Fruit fly (Drosophila melanogaster) whole organism, embryonic: ENCODE data around the gene Npc2g.

ENCODE experiments used
- Ada2b ChIP-seq: fragments of 200-800 bp; sonication (Bioruptor generic); IDR thresholded peaks from 2 replicates; pipeline ENCODE4 v1.3.6; 2022; ENCODE audit warnings: missing biosample characterization, missing genetic modification characterization
- Bdp1 ChIP-seq: fragments of 200-800 bp; sonication (Bioruptor generic); optimal IDR thresholded peaks from 3 replicates; lab custom pipeline; 2016; ENCODE audit warnings: missing biosample characterization, missing genetic modification characterization
- CG10565 ChIP-seq: fragments of 200-800 bp; sonication (Bioruptor generic); optimal IDR thresholded peaks from 3 replicates; lab custom pipeline; 2016; ENCODE audit warnings: missing biosample characterization, mild to moderate bottlenecking, missing genetic modification characterization
- CG11093 ChIP-seq: fragments of 200-800 bp; sonication (Bioruptor generic); IDR thresholded peaks from 3 replicates; pipeline ENCODE4 v1.3.6; 2022; ENCODE audit warnings: missing biosample characterization, missing genetic modification characterization
- CG11560 ChIP-seq: fragments of 200-800 bp; sonication (Bioruptor generic); IDR thresholded peaks from 3 replicates; pipeline ENCODE4 v1.3.6; 2022; ENCODE audit warnings: missing biosample characterization, missing genetic modification characterization
- CG12155 ChIP-seq: fragments of 200-800 bp; sonication (Bioruptor generic); optimal IDR thresholded peaks from 3 replicates; lab custom pipeline; 2016; ENCODE audit warnings: missing biosample characterization, missing genetic modification characterization
- CG14710 ChIP-seq: fragments of 200-800 bp; sonication (Bioruptor generic); optimal IDR thresholded peaks from 3 replicates; lab custom pipeline; 2019; ENCODE audit warnings: missing biosample characterization, mild to moderate bottlenecking, missing genetic modification characterization, moderate library complexity
- CG1647 ChIP-seq: fragments of 200-800 bp; sonication (Bioruptor generic); optimal IDR thresholded peaks from 3 replicates; lab custom pipeline; 2016; ENCODE audit warnings: missing biosample characterization, missing genetic modification characterization
- CG34376 ChIP-seq: fragments of 200-800 bp; sonication (Bioruptor generic); optimal IDR thresholded peaks from 2 replicates; lab custom pipeline; 2018; ENCODE audit warnings: missing biosample characterization, mild to moderate bottlenecking, missing genetic modification characterization
- CG4424 ChIP-seq: fragments of 200-800 bp; sonication (Bioruptor generic); optimal IDR thresholded peaks from 3 replicates; lab custom pipeline; 2016; ENCODE audit warnings: missing biosample characterization, missing genetic modification characterization
- CG6689 ChIP-seq: fragments of 200-800 bp; sonication (Bioruptor generic); IDR thresholded peaks from 2 replicates; pipeline ENCODE4 v1.3.6; 2022; ENCODE audit warnings: missing biosample characterization, missing genetic modification characterization
- CG7357 ChIP-seq: fragments of 200-800 bp; sonication (Bioruptor generic); IDR thresholded peaks from 3 replicates; pipeline ENCODE4 v1.3.6; 2022; ENCODE audit warnings: missing biosample characterization, missing genetic modification characterization
- CG9876 ChIP-seq: fragments of 200-800 bp; sonication (Bioruptor generic); optimal IDR thresholded peaks from 2 replicates; lab custom pipeline; 2016; ENCODE audit warnings: missing biosample characterization, missing genetic modification characterization
- D19A ChIP-seq: fragments of 200-800 bp; optimal IDR thresholded peaks from 3 replicates; lab custom pipeline; 2019; ENCODE audit warnings: missing biosample characterization, mild to moderate bottlenecking, missing genetic modification characterization, moderate library complexity
- Dbx ChIP-seq: fragments of 200-800 bp; sonication (Bioruptor generic); IDR thresholded peaks from 3 replicates; pipeline ENCODE4 v1.3.6; 2022; ENCODE audit warnings: missing biosample characterization, missing genetic modification characterization
- Dfd ChIP-seq, 2 experiments: fragments of >200 bp; optimal IDR thresholded peaks; 2 replicates each; lab custom pipeline; 2017; ENCODE audit warnings: missing biosample characterization in 2 of 2, missing genetic modification characterization in 2 of 2
- Gsc ChIP-seq: fragments of 200-800 bp; sonication (Bioruptor generic); IDR thresholded peaks from 2 replicates; pipeline ENCODE4 v1.3.6; 2022; ENCODE audit warnings: missing biosample characterization, missing genetic modification characterization
- Hmx ChIP-seq: fragments of 200-800 bp; sonication (Bioruptor generic); optimal IDR thresholded peaks from 2 replicates; lab custom pipeline; 2016; ENCODE audit warnings: missing biosample characterization, missing genetic modification characterization
- Hsf ChIP-seq: fragments of 200-800 bp; sonication (Bioruptor generic); optimal IDR thresholded peaks from 3 replicates; lab custom pipeline; 2016; ENCODE audit warnings: missing biosample characterization, missing genetic modification characterization
- Jarid2 ChIP-seq: fragments of 200-800 bp; sonication (Bioruptor generic); optimal IDR thresholded peaks from 3 replicates; lab custom pipeline; 2017; ENCODE audit warnings: mild to moderate bottlenecking, missing biosample characterization, missing genetic modification reagents, missing genetic modification characterization
- Max ChIP-seq: fragments of 200-800 bp; sonication (Bioruptor generic); optimal IDR thresholded peaks from 2 replicates; lab custom pipeline; 2016; ENCODE audit warnings: missing biosample characterization, mild to moderate bottlenecking, missing genetic modification characterization
- Med ChIP-seq: fragments of 200-800 bp; sonication (Bioruptor generic); peaks from one replicate; lab custom pipeline; 2016; ENCODE audit warnings: missing biosample characterization, missing genetic modification characterization, mild to moderate bottlenecking, inconsistent platforms, moderate library complexity
- Opbp ChIP-seq: fragments of 200-800 bp; sonication (Bioruptor generic); IDR thresholded peaks from 3 replicates; pipeline ENCODE4 v1.3.6; 2022; ENCODE audit warnings: missing biosample characterization, missing genetic modification characterization; ENCODE audit not compliant: partially characterized antibody
- ac ChIP-seq: fragments of 200-800 bp; sonication (Bioruptor generic); optimal IDR thresholded peaks from 3 replicates; lab custom pipeline; 2017; ENCODE audit warnings: missing biosample characterization, mild to moderate bottlenecking, missing genetic modification characterization
- az2 ChIP-seq: fragments of 200-800 bp; sonication (Bioruptor generic); optimal IDR thresholded peaks from 3 replicates; lab custom pipeline; 2016; ENCODE audit warnings: missing biosample characterization, missing genetic modification characterization
- bsh ChIP-seq, 2 experiments: fragments of 200-800 bp; sonication (Bioruptor generic); optimal IDR thresholded peaks; 2 replicates each; lab custom pipeline; 2017 to 2018; ENCODE audit warnings: mild to moderate bottlenecking in 2 of 2, missing biosample characterization in 2 of 2, missing genetic modification characterization in 2 of 2, moderate library complexity in 1 of 2
- fru ChIP-seq: fragments of >200 bp; optimal IDR thresholded peaks from 2 replicates; lab custom pipeline; 2017
- gcm2 ChIP-seq: fragments of 200-800 bp; sonication (Bioruptor generic); optimal IDR thresholded peaks from 2 replicates; lab custom pipeline; 2016; ENCODE audit warnings: missing biosample characterization, missing genetic modification characterization
- inv ChIP-seq: fragments of 200-800 bp; sonication (Bioruptor generic); IDR thresholded peaks from 2 replicates; pipeline ENCODE4 v1.3.6; 2022; ENCODE audit warnings: missing biosample characterization, missing genetic modification characterization; ENCODE audit not compliant: partially characterized antibody
- kay ChIP-seq: fragments of 200-800 bp; sonication (Bioruptor generic); optimal IDR thresholded peaks from 2 replicates; lab custom pipeline; 2016; ENCODE audit warnings: missing biosample characterization, missing genetic modification characterization
- ken ChIP-seq: fragments of 200-800 bp; sonication (Bioruptor generic); IDR thresholded peaks from 3 replicates; pipeline ENCODE4 v1.3.6; 2022; ENCODE audit warnings: missing biosample characterization, missing genetic modification characterization
- onecut ChIP-seq: fragments of 200-800 bp; sonication (Bioruptor generic); IDR thresholded peaks from 2 replicates; pipeline ENCODE4 v1.3.6; 2022; ENCODE audit warnings: missing biosample characterization, missing genetic modification characterization
- peb ChIP-seq: fragments of 200-800 bp; sonication (Bioruptor generic); IDR thresholded peaks from 2 replicates; pipeline ENCODE4 v1.3.6; 2022; ENCODE audit warnings: missing biosample characterization, missing genetic modification characterization
- pnt ChIP-seq: fragments of 200-800 bp; sonication (Bioruptor generic); optimal IDR thresholded peaks from 3 replicates; lab custom pipeline; 2016; ENCODE audit warnings: missing biosample characterization, missing genetic modification characterization
- pzg ChIP-seq: fragments of 200-800 bp; sonication (Bioruptor generic); optimal IDR thresholded peaks from 3 replicates; lab custom pipeline; 2018; ENCODE audit warnings: missing biosample characterization, mild to moderate bottlenecking, missing genetic modification characterization, moderate library complexity
- row ChIP-seq: fragments of 200-800 bp; sonication (Bioruptor generic); IDR thresholded peaks from 3 replicates; pipeline ENCODE4 v1.3.6; 2022; ENCODE audit warnings: missing biosample characterization, missing genetic modification characterization
- schlank ChIP-seq: fragments of 200-800 bp; sonication (Bioruptor generic); optimal IDR thresholded peaks from 2 replicates; lab custom pipeline; 2018; ENCODE audit warnings: missing biosample characterization, mild to moderate bottlenecking, missing genetic modification characterization
- seq ChIP-seq: fragments of 200-800 bp; sonication (Bioruptor generic); IDR thresholded peaks from 2 replicates; pipeline ENCODE4 v1.3.6; 2022; ENCODE audit warnings: missing biosample characterization, missing genetic modification characterization
- slp2 ChIP-seq: fragments of 200-800 bp; sonication (Bioruptor generic); optimal IDR thresholded peaks from 2 replicates; lab custom pipeline; 2016; ENCODE audit warnings: missing biosample characterization, missing genetic modification characterization
- sug ChIP-seq: fragments of 200-800 bp; optimal IDR thresholded peaks from 2 replicates; lab custom pipeline; 2019; ENCODE audit warnings: missing biosample characterization, mild to moderate bottlenecking, missing genetic modification characterization, moderate library complexity
- tna ChIP-seq: fragments of 200-800 bp; sonication (Bioruptor generic); IDR thresholded peaks from 2 replicates; pipeline ENCODE4 v1.3.6; 2022; ENCODE audit warnings: missing biosample characterization, missing genetic modification characterization; ENCODE audit not compliant: partially characterized antibody
- ttk ChIP-seq: fragments of 200-800 bp; sonication (Bioruptor generic); IDR thresholded peaks from 2 replicates; pipeline ENCODE4 v2.1.2; 2022; ENCODE audit warnings: missing biosample characterization, missing genetic modification characterization
- twi ChIP-seq: fragments of 200-800 bp; optimal IDR thresholded peaks from 2 replicates; lab custom pipeline; 2019; ENCODE audit warnings: missing biosample characterization, mild to moderate bottlenecking, missing genetic modification characterization, moderate library complexity
- tx ChIP-seq: fragments of 200-800 bp; sonication (Bioruptor generic); optimal IDR thresholded peaks from 2 replicates; lab custom pipeline; 2016; ENCODE audit warnings: missing biosample characterization, missing genetic modification characterization
- unc-4 ChIP-seq: fragments of 200-800 bp; sonication (Bioruptor generic); IDR thresholded peaks from 2 replicates; pipeline ENCODE4 v1.3.6; 2022; ENCODE audit warnings: missing biosample characterization, missing genetic modification characterization; ENCODE audit not compliant: partially characterized antibody
- wek ChIP-seq: fragments of 200-800 bp; sonication (Bioruptor generic); optimal IDR thresholded peaks from 3 replicates; lab custom pipeline; 2018; ENCODE audit warnings: missing biosample characterization, mild to moderate bottlenecking, missing genetic modification characterization, moderate library complexity
- zen ChIP-seq: fragments of 200-800 bp; sonication (Bioruptor generic); optimal IDR thresholded peaks from 3 replicates; lab custom pipeline; 2018; ENCODE audit warnings: missing biosample characterization, mild to moderate bottlenecking, missing genetic modification characterization, moderate library complexity
- zfh2 ChIP-seq: fragments of 200-800 bp; sonication (Bioruptor generic); optimal IDR thresholded peaks from 2 replicates; lab custom pipeline; 2016; ENCODE audit warnings: missing biosample characterization, missing genetic modification characterization

Npc2g gene

dm6 chr3R:30745104-30745503, at the start of gene Npc2g:
TSS of gene Npc2g (minus strand) at chr3R:30745263.
- TF ChIP-seq row (GFP tag; lab: Robert Waterston, UW) (peak; percentile 28; the same call in 1 of the 3 replicates), D19A (peak; percentile 79), Med (GFP tag; lab: Kevin White, UChicago) (peak; percentile 8), tx (no peak), CG34376 (GFP tag; lab: Kevin White, UChicago) (peak; percentile 2), sug (tag; lab: Kevin White, UChicago) (peak; percentile 9)

dm6 chr3R:30792959-30793358, 47.9 kb upstream of the Npc2g start:
- TF ChIP-seq Dfd (GFP tag; optimal IDR thresholded peaks at IDR 0.05; lab: Kevin White, UChicago): peak in 1 of 2 experiments; percentile 53
- no peak for TF ChIP-seq CG12155 (GFP tag; lab: Kevin White, UChicago)

- TF ChIP-seq Max (GFP tag; lab: Kevin White, UChicago): peak; percentile 14
- TF ChIP-seq CG11560 (tag; lab: Robert Waterston, UW): peak; percentile 100
- TF ChIP-seq tna (GFP tag; lab: Robert Waterston, UW): peak; percentile 52; the same call in 1 of the 2 replicates
- TF ChIP-seq schlank (tag; lab: Kevin White, UChicago): no peak
- TF ChIP-seq CG12155 (GFP tag; lab: Kevin White, UChicago): no peak
- TF ChIP-seq ac: no peak
- TF ChIP-seq gcm2 (GFP tag; lab: Kevin White, UChicago): no peak
- TF ChIP-seq CG11093 (GFP tag; lab: Robert Waterston, UW): no peak
- TF ChIP-seq CG7357: 0 out of 3 replicates have a peak, but pooled peaks have one; percentile 35
- TF ChIP-seq CG10565: no peak
- TF ChIP-seq ttk: peak; percentile 62
- peak; percentile 47; the same call in 1 of the 3 replicates for TF ChIP-seq ken (GFP tag; lab: Robert Waterston, UW)
- no peak for TF ChIP-seq Jarid2 (GFP tag; lab: Kevin White, UChicago)
- 0 out of 2 replicates have a peak, but pooled peaks have one; percentile 25 for TF ChIP-seq CG6689 (GFP tag; lab: Robert Waterston, UW)
- no peak for TF ChIP-seq Hsf
- no peak for TF ChIP-seq fru (lab: Kevin White, UChicago)
- peak in 1 of 2 experiments; percentile 30 for TF ChIP-seq bsh (GFP tag; optimal IDR thresholded peaks at IDR 0.05; lab: Kevin White, UChicago)
- no peak for TF ChIP-seq kay (GFP tag; lab: Kevin White, UChicago)
- peak; percentile 12 for TF ChIP-seq az2 (GFP tag; lab: Kevin White, UChicago)
- no peak for TF ChIP-seq Gsc (GFP tag; lab: Robert Waterston, UW)
- peak; percentile 15 for TF ChIP-seq zfh2
- no peak for TF ChIP-seq CG9876 (GFP tag; lab: Kevin White, UChicago)
- TF ChIP-seq CG4424: peak; percentile 32
- TF ChIP-seq wek: no peak
- TF ChIP-seq CG1647 (GFP tag; lab: Kevin White, UChicago): no peak
- TF ChIP-seq unc-4: peak; percentile 69
- TF ChIP-seq twi (tag; lab: Kevin White, UChicago): no peak
- TF ChIP-seq Bdp1 (GFP tag; lab: Kevin White, UChicago): no peak
- no peak for TF ChIP-seq pnt (GFP tag; lab: Kevin White, UChicago)
- peak; percentile 36 for TF ChIP-seq CG14710 (tag; lab: Kevin White, UChicago)
- no peak for TF ChIP-seq Hmx (GFP tag; lab: Kevin White, UChicago)
- peak; percentile 60 for TF ChIP-seq Ada2b (GFP tag; lab: Robert Waterston, UW)
- TF ChIP-seq zen: no peak
- peak; percentile 55; the same call in 1 of the 2 replicates for TF ChIP-seq seq
- peak; percentile 26 for TF ChIP-seq pzg (GFP tag; lab: Kevin White, UChicago)
- TF ChIP-seq Dbx (GFP tag; lab: Robert Waterston, UW): peak; percentile 66
- TF ChIP-seq peb: no peak
- peak; percentile 7 for TF ChIP-seq slp2
- peak; percentile 44 for TF ChIP-seq onecut (GFP tag; lab: Robert Waterston, UW)
- TF ChIP-seq Opbp (GFP tag; lab: Robert Waterston, UW): peak; percentile 77
- peak; percentile 38; the same call in 1 of the 2 replicates for TF ChIP-seq inv (GFP tag; lab: Robert Waterston, UW)
Observed at dm6 chr3R:30789363-30789762, 44.3 kb upstream of the Npc2g start.
